Worm (Caenorhabditis elegans) whole organism, L2 larva: ENCODE measurements around the gene cct-1.

Experiments
- C34F6.9 ChIP-seq: fragments of 150-350 bp; optimal IDR thresholded peaks from 2 replicates; lab custom pipeline; 2014; ENCODE audit warnings: missing biosample characterization, missing genetic modification characterization
- F13H6.1 ChIP-seq: sonication (generic microtip); optimal IDR thresholded peaks from 2 replicates; lab custom pipeline; 2016; ENCODE audit warnings: missing genetic modification characterization, missing compliant biosample characterization
- R02D3.7 ChIP-seq: fragments of 150-350 bp; optimal IDR thresholded peaks from 2 replicates; lab custom pipeline; 2014; ENCODE audit warnings: missing biosample characterization, missing genetic modification characterization
- Y55F3AM.14 ChIP-seq: fragments of 200-800 bp; sonication (Bioruptor generic); optimal IDR thresholded peaks from 2 replicates; lab custom pipeline; 2018; ENCODE audit warnings: mild to moderate bottlenecking, missing genetic modification characterization, missing compliant biosample characterization
- ZK546.5 ChIP-seq: sonication (generic microtip); optimal IDR thresholded peaks from 2 replicates; lab custom pipeline; 2017; ENCODE audit warnings: missing biosample characterization, missing genetic modification characterization
- alr-1 ChIP-seq: fragments of 150-350 bp; optimal IDR thresholded peaks from 2 replicates; lab custom pipeline; 2014; ENCODE audit warnings: missing biosample characterization, missing genetic modification characterization
- aly-2 ChIP-seq: fragments of 150-350 bp; optimal IDR thresholded peaks from 2 replicates; lab custom pipeline; 2014; ENCODE audit warnings: missing biosample characterization, missing genetic modification characterization
- ama-1 ChIP-seq: fragments of 150-350 bp; optimal IDR thresholded peaks from 2 replicates; lab custom pipeline; 2018; ENCODE audit warnings: inconsistent platforms
- blmp-1 ChIP-seq: sonication (generic microtip); optimal IDR thresholded peaks from 2 replicates; lab custom pipeline; 2017; ENCODE audit warnings: missing genetic modification characterization, mild to moderate bottlenecking, missing compliant biosample characterization, antibody characterized with exemption, moderate library complexity; ENCODE audit not compliant: insufficient read depth
- ceh-16 ChIP-seq: fragments of 150-350 bp; optimal IDR thresholded peaks from 2 replicates; lab custom pipeline; 2014; ENCODE audit warnings: missing biosample characterization, missing genetic modification characterization
- ceh-82 ChIP-seq: fragments of 150-350 bp; optimal IDR thresholded peaks from 2 replicates; lab custom pipeline; 2014; ENCODE audit warnings: missing biosample characterization, missing genetic modification characterization
- crh-2 ChIP-seq: sonication (generic microtip); optimal IDR thresholded peaks from 2 replicates; lab custom pipeline; 2017; ENCODE audit warnings: missing biosample characterization, missing genetic modification characterization
- dmd-4 ChIP-seq: sonication (generic microtip); optimal IDR thresholded peaks from 2 replicates; lab custom pipeline; 2017; ENCODE audit warnings: missing biosample characterization, missing genetic modification characterization
- egl-27 ChIP-seq: sonication (generic microtip); optimal IDR thresholded peaks from 3 replicates; lab custom pipeline; 2017; ENCODE audit warnings: missing biosample characterization, missing genetic modification reagents, missing genetic modification characterization
- elt-1 ChIP-seq: fragments of 150-350 bp; optimal IDR thresholded peaks from 2 replicates; lab custom pipeline; 2014; ENCODE audit warnings: missing biosample characterization, missing genetic modification characterization
- fos-1 ChIP-seq: fragments of 150-350 bp; optimal IDR thresholded peaks from 2 replicates; lab custom pipeline; 2014; ENCODE audit warnings: missing biosample characterization, missing genetic modification characterization
- gmeb-1 ChIP-seq: fragments of 150-350 bp; optimal IDR thresholded peaks from 2 replicates; lab custom pipeline; 2014; ENCODE audit warnings: missing biosample characterization, missing genetic modification characterization
- lin-11 ChIP-seq: fragments of 150-350 bp; sonication (generic microtip); optimal IDR thresholded peaks from 2 replicates; lab custom pipeline; 2014; ENCODE audit warnings: missing biosample characterization, missing genetic modification characterization, inconsistent platforms, mixed read lengths
- lin-13 ChIP-seq: fragments of 150-350 bp; optimal IDR thresholded peaks from 2 replicates; lab custom pipeline; 2014; ENCODE audit warnings: missing biosample characterization, missing genetic modification reagents, missing genetic modification characterization
- lin-39 ChIP-seq: fragments of 150-350 bp; optimal IDR thresholded peaks from 2 replicates; lab custom pipeline; 2014; ENCODE audit warnings: missing biosample characterization, missing genetic modification reagents, missing genetic modification characterization
- lsy-2 ChIP-seq, 2 experiments: fragments of 150-350 bp in 1 of 2; sonication (generic microtip) in 1 of 2; optimal IDR thresholded peaks; 2 replicates each; lab custom pipeline; 2014 to 2017; ENCODE audit warnings: missing biosample characterization in 2 of 2, missing genetic modification characterization in 2 of 2
- mdl-1 ChIP-seq, 2 experiments: fragments of 150-350 bp in 1 of 2; sonication (generic microtip) in 1 of 2; optimal IDR thresholded peaks; 2 replicates each; lab custom pipeline; 2017; ENCODE audit warnings: missing biosample characterization in 2 of 2, missing genetic modification characterization in 2 of 2
- nhr-10 ChIP-seq: sonication (generic microtip); optimal IDR thresholded peaks from 2 replicates; lab custom pipeline; 2017; ENCODE audit warnings: missing biosample characterization, missing genetic modification characterization
- nhr-11 ChIP-seq: fragments of 150-350 bp; optimal IDR thresholded peaks from 2 replicates; lab custom pipeline; 2014; ENCODE audit warnings: missing biosample characterization, missing genetic modification characterization
- nhr-12 ChIP-seq: fragments of 150-350 bp; optimal IDR thresholded peaks from 2 replicates; lab custom pipeline; 2014; ENCODE audit warnings: missing biosample characterization, missing genetic modification characterization
- nhr-129 ChIP-seq: fragments of 150-350 bp; optimal IDR thresholded peaks from 2 replicates; lab custom pipeline; 2014; ENCODE audit warnings: missing biosample characterization, missing genetic modification characterization
- nhr-21 ChIP-seq: fragments of 150-350 bp; optimal IDR thresholded peaks from 2 replicates; lab custom pipeline; 2014; ENCODE audit warnings: missing biosample characterization, missing genetic modification characterization
- nhr-25 ChIP-seq: fragments of 150-350 bp; sonication (generic microtip); optimal IDR thresholded peaks from 3 replicates; lab custom pipeline; 2014; ENCODE audit warnings: missing biosample characterization, missing genetic modification characterization
- nhr-6 ChIP-seq: fragments of 150-350 bp; optimal IDR thresholded peaks from 2 replicates; lab custom pipeline; 2014; ENCODE audit warnings: missing biosample characterization, missing genetic modification characterization
- nhr-77 ChIP-seq: fragments of 150-350 bp; optimal IDR thresholded peaks from 2 replicates; lab custom pipeline; 2014; ENCODE audit warnings: missing biosample characterization, missing genetic modification characterization
- peb-1 ChIP-seq: fragments of 150-350 bp; optimal IDR thresholded peaks from 2 replicates; lab custom pipeline; 2014; ENCODE audit warnings: missing biosample characterization, missing genetic modification characterization
- sem-4 ChIP-seq: fragments of 150-350 bp; optimal IDR thresholded peaks from 2 replicates; lab custom pipeline; 2014; ENCODE audit warnings: missing biosample characterization, missing genetic modification reagents, missing genetic modification characterization
- skn-1 ChIP-seq: sonication (generic microtip); optimal IDR thresholded peaks from 2 replicates; lab custom pipeline; 2017; ENCODE audit warnings: missing biosample characterization, missing genetic modification characterization
- sma-9 ChIP-seq, 2 experiments: fragments of 150-350 bp in 1 of 2; sonication (generic microtip) in 1 of 2; optimal IDR thresholded peaks; 2 replicates each; lab custom pipeline; 2014 to 2016; ENCODE audit warnings: missing genetic modification characterization in 2 of 2, mild to moderate bottlenecking in 1 of 2, missing biosample characterization in 1 of 2, missing compliant biosample characterization in 1 of 2, missing genetic modification reagents in 1 of 2, moderate library complexity in 1 of 2
- snpc-4 ChIP-seq: fragments of 150-350 bp; optimal IDR thresholded peaks from 2 replicates; lab custom pipeline; 2014; ENCODE audit warnings: missing biosample characterization, missing genetic modification characterization
- unc-39 ChIP-seq: fragments of 150-350 bp; optimal IDR thresholded peaks from 2 replicates; lab custom pipeline; 2014; ENCODE audit warnings: missing biosample characterization, missing genetic modification characterization
- unc-55 ChIP-seq: fragments of 150-350 bp; sonication (generic microtip); optimal IDR thresholded peaks from 3 replicates; lab custom pipeline; 2014; ENCODE audit warnings: missing biosample characterization, missing genetic modification reagents, missing genetic modification characterization
- unc-62 ChIP-seq: fragments of 150-350 bp; optimal IDR thresholded peaks from 2 replicates; lab custom pipeline; 2014; ENCODE audit warnings: missing biosample characterization, missing genetic modification reagents, missing genetic modification characterization
- zag-1 ChIP-seq: fragments of 150-350 bp; optimal IDR thresholded peaks from 2 replicates; lab custom pipeline; 2014; ENCODE audit warnings: missing biosample characterization, missing genetic modification characterization
- ztf-1 ChIP-seq: fragments of 200-800 bp; sonication (Bioruptor generic); conservative IDR thresholded peaks from 2 replicates; pipeline ENCODE4 v1.3.6; 2022; ENCODE audit warnings: missing genetic modification characterization, missing compliant biosample characterization
- ztf-11 ChIP-seq: sonication (generic microtip); optimal IDR thresholded peaks from 2 replicates; lab custom pipeline; 2017; ENCODE audit warnings: missing biosample characterization, missing genetic modification characterization
- ztf-4 ChIP-seq: fragments of 150-350 bp; optimal IDR thresholded peaks from 2 replicates; lab custom pipeline; 2014; ENCODE audit warnings: missing biosample characterization, missing genetic modification characterization

Gene cct-1

DNA sequence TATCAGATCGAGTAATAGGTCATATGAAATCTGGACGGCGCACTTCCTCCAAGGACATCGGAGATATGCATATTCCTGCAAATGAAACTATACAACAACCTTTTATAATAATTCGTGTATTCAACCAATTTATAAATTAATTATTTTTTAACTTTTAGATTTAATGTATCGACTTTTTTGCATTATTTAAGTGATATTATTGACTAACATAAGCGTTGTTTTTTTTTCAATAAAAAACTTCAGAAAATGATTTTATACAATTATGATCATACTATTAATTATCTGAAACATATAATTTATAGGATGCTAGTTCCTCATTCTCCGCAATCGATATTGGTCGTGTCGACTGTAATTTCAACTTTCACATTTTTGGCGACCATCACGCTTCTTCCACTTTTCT, 18.8 kb downstream of the cct-1 start, which contains the start of gene col-76:
TSS of gene col-76 (plus strand) at position 301 of the 400 bp plus-strand sequence.
- TF ChIP-seq crh-2 (tag; lab: Kevin White, UChicago): no peak
- TF ChIP-seq C34F6.9: no peak
- TF ChIP-seq, all 48 proteins: peak for 0

DNA sequence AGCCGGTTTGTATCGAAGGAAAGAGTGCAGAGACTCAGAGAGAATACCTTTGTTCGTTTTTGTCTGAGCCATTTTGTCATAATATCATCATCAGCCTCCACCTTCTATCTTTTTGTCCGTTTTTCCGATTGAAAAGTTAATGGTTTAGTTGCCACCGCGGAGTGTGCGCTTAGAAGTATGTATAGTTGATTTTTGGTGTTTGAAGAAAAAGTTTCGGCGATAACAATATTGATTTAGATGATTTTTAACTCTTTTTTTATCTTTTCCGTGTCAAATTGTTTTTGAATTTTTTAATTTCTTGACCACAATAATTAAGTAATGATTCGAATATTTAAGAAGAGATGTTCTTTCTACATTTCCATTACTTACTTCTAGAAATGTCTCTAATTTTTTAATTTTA, 20.4 kb downstream of the cct-1 start:
- TF ChIP-seq skn-1 (tag; lab: Kevin White, UChicago) (peak; percentile 70), fos-1 (tag; lab: Kevin White, UChicago) (peak; percentile 40), sem-4 (tag; lab: Kevin White, UChicago) (no peak)

DNA sequence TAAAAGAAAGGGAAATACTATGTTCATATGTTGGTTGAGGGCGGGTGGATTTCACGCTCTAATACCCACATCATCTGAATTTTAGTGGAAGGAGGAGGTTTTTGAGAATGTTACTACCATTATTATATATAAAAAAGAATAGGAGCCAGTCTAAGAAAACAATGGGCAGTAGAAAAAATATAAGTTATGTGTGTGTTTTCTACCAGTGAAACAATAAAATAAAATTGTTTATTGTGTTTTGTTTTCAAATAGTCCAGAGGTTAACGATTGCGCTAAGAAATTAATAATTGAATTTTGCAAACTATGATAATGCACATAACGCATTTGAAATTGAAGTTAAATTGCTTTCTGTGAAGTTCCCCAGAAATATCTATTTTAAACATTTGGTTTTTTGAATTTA, 24.2 kb downstream of the cct-1 start, which contains the start of gene M110.8:
TSS of gene M110.8 (minus strand) at position 101 of the 400 bp plus-strand sequence.
- TF ChIP-seq lsy-2 (tag; optimal IDR thresholded peaks at IDR 0.05; lab: Kevin White, UChicago): no peak
- TF ChIP-seq egl-27: no peak
- no peak for TF ChIP-seq nhr-21 (tag; lab: Kevin White, UChicago)
- TF ChIP-seq unc-39 (tag; lab: Kevin White, UChicago): no peak
- no peak for TF ChIP-seq ZK546.5
- TF ChIP-seq sma-9 (GFP tag; optimal IDR thresholded peaks at IDR 0.05; lab: Kevin White, UChicago): no peak
- no peak for TF ChIP-seq sma-9 (tag; optimal IDR thresholded peaks at IDR 0.05; lab: Kevin White, UChicago)
- no peak for TF ChIP-seq nhr-10
- TF ChIP-seq Y55F3AM.14 (GFP tag; lab: Kevin White, UChicago): no peak
- TF ChIP-seq, all 48 proteins: peak for 0

DNA sequence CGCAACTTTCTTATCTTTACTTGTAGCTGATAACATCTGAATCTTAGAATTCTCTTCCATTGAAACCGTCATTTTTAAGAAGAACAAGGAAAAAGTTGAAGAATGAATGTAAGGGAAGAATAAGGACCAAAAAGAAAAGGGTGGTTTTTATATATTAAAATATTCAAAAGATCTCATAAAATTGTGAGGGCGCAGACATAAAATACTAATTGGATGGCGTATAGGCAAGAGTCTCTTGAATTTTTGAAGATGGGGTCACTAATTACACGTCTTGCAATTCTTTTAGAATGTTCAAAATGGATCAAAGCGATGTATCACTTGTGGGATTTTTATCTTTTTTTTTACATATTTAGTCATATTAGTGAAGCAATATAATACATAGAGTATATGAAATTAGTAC, 27.4 kb downstream of the cct-1 start, which contains the start of gene twk-3:
TSS of gene twk-3 (minus strand) at position 101 of the 400 bp plus-strand sequence.
- TF ChIP-seq ztf-4 (tag; lab: Kevin White, UChicago): no peak
- TF ChIP-seq dmd-4 (tag; lab: Kevin White, UChicago): no peak
- no peak for TF ChIP-seq ztf-11 (tag; lab: Kevin White, UChicago)
- TF ChIP-seq ceh-82: no peak
- no peak for TF ChIP-seq egl-27
- TF ChIP-seq nhr-25 (tag; lab: Kevin White, UChicago): no peak
- no peak for TF ChIP-seq ama-1
- no peak for TF ChIP-seq nhr-129 (tag; lab: Kevin White, UChicago)
- no peak for TF ChIP-seq zag-1 (tag; lab: Kevin White, UChicago)
- TF ChIP-seq ztf-1: no peak
- TF ChIP-seq nhr-12 (tag; lab: Kevin White, UChicago): no peak
- TF ChIP-seq alr-1 (tag; lab: Kevin White, UChicago): no peak
- no peak for TF ChIP-seq nhr-11 (tag; lab: Kevin White, UChicago)
- TF ChIP-seq lin-39: no peak
- no peak for TF ChIP-seq blmp-1
- no peak for TF ChIP-seq unc-55

DNA sequence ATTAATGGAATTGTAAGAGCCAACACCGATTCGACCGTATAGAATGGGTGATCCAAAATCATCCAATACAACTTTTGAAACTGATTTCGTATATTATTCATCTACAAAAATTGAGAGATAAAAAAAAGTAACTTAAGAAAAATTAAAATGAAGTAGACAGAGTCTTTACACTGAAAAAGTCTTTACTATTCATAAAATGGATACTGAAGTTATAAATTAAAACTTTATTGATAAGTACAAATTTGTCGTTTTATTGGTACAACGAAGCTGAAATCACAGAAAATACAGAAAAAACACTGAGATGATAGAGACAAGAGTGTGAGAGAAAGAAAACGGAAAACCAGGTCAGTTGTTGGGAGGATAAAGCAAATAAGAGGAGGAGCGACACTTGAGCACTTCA, 29.1 kb downstream of the cct-1 start, which contains the start of gene M110.10:
TSS of gene M110.10 (minus strand) at position 101 of the 400 bp plus-strand sequence.
- TF ChIP-seq F13H6.1: no peak

DNA sequence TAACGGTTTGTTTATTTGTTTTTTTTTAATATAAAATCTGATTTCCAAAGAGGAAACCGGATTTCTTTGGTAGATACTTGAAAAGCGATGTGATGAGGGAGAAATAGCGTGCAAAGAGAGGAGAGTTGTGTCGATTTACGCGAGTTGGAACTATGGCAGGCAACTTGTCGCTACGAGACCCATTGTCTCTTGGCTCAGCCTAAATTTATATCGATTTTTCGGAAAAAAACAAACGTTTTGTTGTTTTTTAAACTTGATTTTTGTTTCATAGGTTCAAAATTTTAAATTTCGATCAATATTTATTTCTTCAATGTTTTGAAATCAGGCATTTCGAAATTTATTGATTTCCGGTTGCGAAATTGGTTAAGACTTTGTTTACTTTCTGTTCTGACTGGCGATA, 31.2 kb downstream of the cct-1 start, which contains the start of gene M110.3:
TSS of gene M110.3 (minus strand) at position 184 of the 400 bp plus-strand sequence.
- no peak for TF ChIP-seq lin-39
- no peak for TF ChIP-seq Y55F3AM.14 (GFP tag; lab: Kevin White, UChicago)
- peak; percentile 51 for TF ChIP-seq gmeb-1
- TF ChIP-seq nhr-6: peak; percentile 38
- no peak for TF ChIP-seq blmp-1
- TF ChIP-seq snpc-4 (tag; lab: Kevin White, UChicago): no peak
- TF ChIP-seq R02D3.7 (tag; lab: Kevin White, UChicago): peak; percentile 75
- TF ChIP-seq nhr-10: no peak
- no peak for TF ChIP-seq nhr-77 (tag; lab: Kevin White, UChicago)
- TF ChIP-seq nhr-25 (tag; lab: Kevin White, UChicago): peak; percentile 25
- TF ChIP-seq ztf-4 (tag; lab: Kevin White, UChicago): no peak
- peak; percentile 70 for TF ChIP-seq unc-55
- TF ChIP-seq sma-9 (GFP tag; optimal IDR thresholded peaks at IDR 0.05; lab: Kevin White, UChicago): peak; percentile 49
- TF ChIP-seq sma-9 (tag; optimal IDR thresholded peaks at IDR 0.05; lab: Kevin White, UChicago): no peak
- no peak for TF ChIP-seq mdl-1 (tag; optimal IDR thresholded peaks at IDR 0.05; lab: Kevin White, UChicago)
- no peak for TF ChIP-seq ama-1
- TF ChIP-seq lin-11 (tag; lab: Kevin White, UChicago): no peak
- TF ChIP-seq dmd-4 (tag; lab: Kevin White, UChicago): no peak
- no peak for TF ChIP-seq ceh-16 (tag; lab: Kevin White, UChicago)
- peak; percentile 51 for TF ChIP-seq crh-2 (tag; lab: Kevin White, UChicago)
- no peak for TF ChIP-seq nhr-11 (tag; lab: Kevin White, UChicago)
- no peak for TF ChIP-seq elt-1
- no peak for TF ChIP-seq alr-1 (tag; lab: Kevin White, UChicago)
- TF ChIP-seq lin-13 (GFP tag; lab: Kevin White, UChicago): no peak
- TF ChIP-seq unc-62: no peak
- TF ChIP-seq aly-2 (tag; lab: Kevin White, UChicago): no peak
- TF ChIP-seq ztf-11 (tag; lab: Kevin White, UChicago): no peak
- no peak for TF ChIP-seq skn-1 (tag; lab: Kevin White, UChicago)
- peak; percentile 84 for TF ChIP-seq C34F6.9
- TF ChIP-seq peb-1 (tag; lab: Kevin White, UChicago): no peak
- no peak for TF ChIP-seq ceh-82
- TF ChIP-seq F13H6.1: peak; percentile 46
